Fruit fly (Drosophila melanogaster) whole organism, embryonic: ENCODE data around the gene Obp19c.

Experiments
- Adf1 ChIP-seq: fragments of 200-800 bp; sonication (Bioruptor generic); IDR thresholded peaks from 2 replicates; pipeline ENCODE4 v1.3.6; 2022; ENCODE audit warnings: missing biosample characterization, missing genetic modification characterization
- Antp ChIP-seq: fragments of 200-800 bp; sonication (Bioruptor generic); optimal IDR thresholded peaks from 3 replicates; lab custom pipeline; 2016; ENCODE audit warnings: missing biosample characterization, missing genetic modification characterization
- Asciz ChIP-seq: fragments of 200-800 bp; sonication (Bioruptor generic); optimal IDR thresholded peaks from 2 replicates; lab custom pipeline; 2017; ENCODE audit warnings: missing biosample characterization, mild to moderate bottlenecking, missing genetic modification characterization, missing genetic modification reagents
- BEAF-32 ChIP-seq: fragments of 200-800 bp; sonication (Bioruptor generic); optimal IDR thresholded peaks from 3 replicates; lab custom pipeline; 2017; ENCODE audit warnings: missing biosample characterization, missing genetic modification characterization, mild to moderate bottlenecking, moderate library complexity, missing genetic modification reagents
- C15 ChIP-seq: fragments of 200-800 bp; sonication (Bioruptor generic); IDR thresholded peaks from 3 replicates; pipeline ENCODE4 v1.3.6; 2022; ENCODE audit warnings: missing biosample characterization, missing genetic modification characterization
- CG10147 ChIP-seq: fragments of 200-800 bp; sonication (Bioruptor generic); optimal IDR thresholded peaks from 2 replicates; lab custom pipeline; 2019; ENCODE audit warnings: missing biosample characterization, mild to moderate bottlenecking, missing genetic modification characterization, moderate library complexity
- CG10321 ChIP-seq: fragments of 200-800 bp; sonication (Bioruptor generic); IDR thresholded peaks from 2 replicates; pipeline ENCODE4 v1.3.6; 2022; ENCODE audit warnings: missing biosample characterization, missing genetic modification characterization
- CG11093 ChIP-seq: fragments of 200-800 bp; sonication (Bioruptor generic); IDR thresholded peaks from 3 replicates; pipeline ENCODE4 v1.3.6; 2022; ENCODE audit warnings: missing biosample characterization, missing genetic modification characterization
- CG11504 ChIP-seq: fragments of 200-800 bp; sonication (Bioruptor generic); optimal IDR thresholded peaks from 3 replicates; lab custom pipeline; 2019; ENCODE audit warnings: missing biosample characterization, mild to moderate bottlenecking, missing genetic modification characterization, moderate library complexity
- CG11560 ChIP-seq: fragments of 200-800 bp; sonication (Bioruptor generic); IDR thresholded peaks from 3 replicates; pipeline ENCODE4 v1.3.6; 2022; ENCODE audit warnings: missing biosample characterization, missing genetic modification characterization
- CG12071 ChIP-seq: fragments of 200-800 bp; sonication (Bioruptor generic); optimal IDR thresholded peaks from 3 replicates; lab custom pipeline; 2018; ENCODE audit warnings: missing biosample characterization, mild to moderate bottlenecking, missing genetic modification characterization
- CG13296 ChIP-seq: fragments of 200-800 bp; sonication (Bioruptor generic); optimal IDR thresholded peaks from 3 replicates; lab custom pipeline; 2018; ENCODE audit warnings: missing biosample characterization, mild to moderate bottlenecking, missing genetic modification characterization
- CG15269 ChIP-seq: fragments of 200-800 bp; sonication (Bioruptor generic); optimal IDR thresholded peaks from 2 replicates; lab custom pipeline; 2018; ENCODE audit warnings: missing biosample characterization, mild to moderate bottlenecking, missing genetic modification characterization, moderate library complexity
- CG15514 ChIP-seq: fragments of 200-800 bp; sonication (Bioruptor generic); optimal IDR thresholded peaks from 3 replicates; lab custom pipeline; 2017; ENCODE audit warnings: missing biosample characterization, missing genetic modification characterization, mild to moderate bottlenecking, moderate library complexity, missing genetic modification reagents
- CG1603 ChIP-seq: fragments of 200-800 bp; sonication (Bioruptor generic); optimal IDR thresholded peaks from 2 replicates; lab custom pipeline; 2019; ENCODE audit warnings: missing biosample characterization, mild to moderate bottlenecking, missing genetic modification characterization, moderate library complexity
- CG30403 ChIP-seq: fragments of 200-800 bp; sonication (Bioruptor generic); optimal IDR thresholded peaks from 3 replicates; lab custom pipeline; 2016; ENCODE audit warnings: missing biosample characterization, missing genetic modification characterization
- CG32772 ChIP-seq: fragments of 200-800 bp; sonication (Bioruptor generic); IDR thresholded peaks from 2 replicates; pipeline ENCODE4 v1.3.6; 2022; ENCODE audit warnings: missing biosample characterization, missing genetic modification characterization
- CG6272 ChIP-seq: fragments of 200-800 bp; sonication (Bioruptor generic); IDR thresholded peaks from 2 replicates; pipeline ENCODE4 v1.3.6; 2022; ENCODE audit warnings: missing biosample characterization, missing genetic modification characterization
- CG7839 ChIP-seq: fragments of 200-800 bp; sonication (Bioruptor generic); optimal IDR thresholded peaks from 3 replicates; lab custom pipeline; 2018; ENCODE audit warnings: missing biosample characterization, mild to moderate bottlenecking, missing genetic modification characterization, moderate library complexity
- CG9727 ChIP-seq: fragments of 200-800 bp; sonication (Bioruptor generic); optimal IDR thresholded peaks from 3 replicates; lab custom pipeline; 2017; ENCODE audit warnings: missing biosample characterization, mild to moderate bottlenecking, missing genetic modification characterization
- CG9817 ChIP-seq: fragments of 200-800 bp; sonication (Bioruptor generic); optimal IDR thresholded peaks from 2 replicates; lab custom pipeline; 2018; ENCODE audit warnings: missing biosample characterization, mild to moderate bottlenecking, missing genetic modification characterization, moderate library complexity
- CoRest ChIP-seq: fragments of 200-800 bp; sonication (Bioruptor generic); optimal IDR thresholded peaks from 3 replicates; lab custom pipeline; 2018; ENCODE audit warnings: missing biosample characterization, mild to moderate bottlenecking, missing genetic modification characterization, moderate library complexity
- D19A ChIP-seq: fragments of 200-800 bp; optimal IDR thresholded peaks from 3 replicates; lab custom pipeline; 2019; ENCODE audit warnings: missing biosample characterization, mild to moderate bottlenecking, missing genetic modification characterization, moderate library complexity
- Dip2 ChIP-seq: fragments of 200-800 bp; sonication (Bioruptor generic); IDR thresholded peaks from 2 replicates; pipeline ENCODE4 v1.3.6; 2022; ENCODE audit warnings: missing biosample characterization, missing genetic modification characterization
- Doc2 ChIP-seq: fragments of 200-800 bp; sonication (Bioruptor generic); IDR thresholded peaks from 2 replicates; pipeline ENCODE4 v1.3.6; 2022; ENCODE audit warnings: missing biosample characterization, missing genetic modification characterization
- Fer3 ChIP-seq: fragments of 200-800 bp; sonication (Bioruptor generic); optimal IDR thresholded peaks from 2 replicates; lab custom pipeline; 2018; ENCODE audit warnings: missing biosample characterization, mild to moderate bottlenecking, missing genetic modification characterization, moderate library complexity
- H15 ChIP-seq: fragments of 200-800 bp; sonication (Bioruptor generic); IDR thresholded peaks from 3 replicates; pipeline ENCODE4 v1.3.6; 2022; ENCODE audit warnings: missing biosample characterization, missing genetic modification characterization
- HLH54F ChIP-seq: fragments of 200-800 bp; sonication (Bioruptor generic); optimal IDR thresholded peaks from 3 replicates; lab custom pipeline; 2016; ENCODE audit warnings: missing biosample characterization, missing genetic modification characterization
- Hand ChIP-seq: fragments of 200-800 bp; sonication (Bioruptor generic); optimal IDR thresholded peaks from 2 replicates; lab custom pipeline; 2017; ENCODE audit warnings: mild to moderate bottlenecking, missing biosample characterization, missing genetic modification reagents, missing genetic modification characterization
- Hsf ChIP-seq: fragments of 200-800 bp; sonication (Bioruptor generic); optimal IDR thresholded peaks from 3 replicates; lab custom pipeline; 2016; ENCODE audit warnings: missing biosample characterization, missing genetic modification characterization
- Pdp1 ChIP-seq, 2 experiments: fragments of 200-800 bp; sonication (Bioruptor generic); optimal IDR thresholded peaks; 3 replicates each; lab custom pipeline; 2016; ENCODE audit warnings: missing biosample characterization in 2 of 2, missing genetic modification characterization in 2 of 2, mild to moderate bottlenecking in 1 of 2, moderate library complexity in 1 of 2
- Ptx1 ChIP-seq: fragments of 200-800 bp; sonication (Bioruptor generic); IDR thresholded peaks from 2 replicates; pipeline ENCODE4 v1.3.6; 2022; ENCODE audit warnings: missing biosample characterization, missing genetic modification characterization
- chinmo ChIP-seq: fragments of 200-800 bp; sonication (Bioruptor generic); IDR thresholded peaks from 4 replicates; pipeline ENCODE4 v1.3.6; 2022; ENCODE audit warnings: missing biosample characterization, missing genetic modification characterization; ENCODE audit not compliant: partially characterized antibody
- ci ChIP-seq: fragments of 200-800 bp; sonication (Bioruptor generic); IDR thresholded peaks from 3 replicates; pipeline ENCODE4 v1.3.6; 2022; ENCODE audit warnings: missing biosample characterization, missing genetic modification characterization
- dati ChIP-seq: fragments of 200-800 bp; sonication (Bioruptor generic); IDR thresholded peaks from 2 replicates; pipeline ENCODE4 v1.3.6; 2022; ENCODE audit warnings: missing biosample characterization, missing genetic modification characterization
- en ChIP-seq: fragments of 200-800 bp; sonication (Bioruptor generic); optimal IDR thresholded peaks from 2 replicates; lab custom pipeline; 2016; ENCODE audit warnings: missing biosample characterization, missing genetic modification characterization
- fru ChIP-seq: fragments of >200 bp; optimal IDR thresholded peaks from 2 replicates; lab custom pipeline; 2017
- gem ChIP-seq: fragments of 200-800 bp; sonication (Bioruptor generic); optimal IDR thresholded peaks from 2 replicates; lab custom pipeline; 2019; ENCODE audit warnings: missing biosample characterization, mild to moderate bottlenecking, missing genetic modification characterization, moderate library complexity
- gro ChIP-seq: fragments of 200-800 bp; sonication (Bioruptor generic); optimal IDR thresholded peaks from 2 replicates; lab custom pipeline; 2016; ENCODE audit warnings: missing biosample characterization, missing genetic modification characterization
- lola ChIP-seq, 3 experiments: fragments of >200 bp in 2 of 3; fragments of 200-800 bp in 1 of 3; sonication (Bioruptor generic) in 1 of 3; optimal IDR thresholded peaks; 2 replicates each; lab custom pipeline; 2017 to 2019; ENCODE audit warnings: missing biosample characterization in 3 of 3, missing genetic modification characterization in 3 of 3, mild to moderate bottlenecking in 1 of 3, moderate library complexity in 1 of 3
- mam ChIP-seq: fragments of 200-800 bp; sonication (Bioruptor generic); optimal IDR thresholded peaks from 3 replicates; lab custom pipeline; 2016; ENCODE audit warnings: missing biosample characterization, missing genetic modification characterization
- pum ChIP-seq: fragments of 200-800 bp; sonication (Bioruptor generic); optimal IDR thresholded peaks from 2 replicates; lab custom pipeline; 2016; ENCODE audit warnings: missing biosample characterization, missing genetic modification characterization
- ro ChIP-seq: fragments of 200-800 bp; sonication (Bioruptor generic); IDR thresholded peaks from 2 replicates; pipeline ENCODE4 v1.3.6; 2022; ENCODE audit warnings: missing biosample characterization, missing genetic modification characterization
- schlank ChIP-seq: fragments of 200-800 bp; sonication (Bioruptor generic); optimal IDR thresholded peaks from 2 replicates; lab custom pipeline; 2018; ENCODE audit warnings: missing biosample characterization, mild to moderate bottlenecking, missing genetic modification characterization
- slbo ChIP-seq: fragments of 200-800 bp; sonication (Bioruptor generic); IDR thresholded peaks from 2 replicates; pipeline ENCODE4 v1.3.6; 2022; ENCODE audit warnings: missing biosample characterization, missing genetic modification characterization
- stc ChIP-seq: fragments of 200-800 bp; sonication (Bioruptor generic); IDR thresholded peaks from 2 replicates; pipeline ENCODE4 v1.3.6; 2022; ENCODE audit warnings: missing biosample characterization, missing genetic modification characterization
- trem ChIP-seq: fragments of 200-800 bp; optimal IDR thresholded peaks from 3 replicates; lab custom pipeline; 2019; ENCODE audit warnings: missing biosample characterization, mild to moderate bottlenecking, missing genetic modification characterization, moderate library complexity
- trh ChIP-seq: fragments of 200-800 bp; sonication (Bioruptor generic); optimal IDR thresholded peaks from 2 replicates; lab custom pipeline; 2016; ENCODE audit warnings: missing biosample characterization, missing genetic modification characterization
- ttk ChIP-seq: fragments of 200-800 bp; sonication (Bioruptor generic); IDR thresholded peaks from 2 replicates; pipeline ENCODE4 v2.1.2; 2022; ENCODE audit warnings: missing biosample characterization, missing genetic modification characterization
- zen2 ChIP-seq: fragments of 200-800 bp; sonication (Bioruptor generic); IDR thresholded peaks from 3 replicates; pipeline ENCODE4 v1.3.6; 2022; ENCODE audit warnings: missing biosample characterization, missing genetic modification characterization; ENCODE audit not compliant: partially characterized antibody

Obp19c gene

dm6 chrX:20436866-20437265, 18.1 kb upstream of the Obp19c start (continued):
- TF ChIP-seq Doc2, result no peak
- no peak for TF ChIP-seq CG12071 (GFP tag; lab: Kevin White, UChicago)
- TF ChIP-seq mam, result no peak
- no peak for TF ChIP-seq ttk
- no peak for TF ChIP-seq dati
- TF ChIP-seq CG7839 (tag; lab: Kevin White, UChicago), result no peak
- TF ChIP-seq chinmo (GFP tag; lab: Robert Waterston, UW), result 0 out of 4 replicates have a peak, but pooled peaks have one; percentile 40
- peak; percentile 61 for TF ChIP-seq Adf1 (GFP tag; lab: Robert Waterston, UW)

DNA sequence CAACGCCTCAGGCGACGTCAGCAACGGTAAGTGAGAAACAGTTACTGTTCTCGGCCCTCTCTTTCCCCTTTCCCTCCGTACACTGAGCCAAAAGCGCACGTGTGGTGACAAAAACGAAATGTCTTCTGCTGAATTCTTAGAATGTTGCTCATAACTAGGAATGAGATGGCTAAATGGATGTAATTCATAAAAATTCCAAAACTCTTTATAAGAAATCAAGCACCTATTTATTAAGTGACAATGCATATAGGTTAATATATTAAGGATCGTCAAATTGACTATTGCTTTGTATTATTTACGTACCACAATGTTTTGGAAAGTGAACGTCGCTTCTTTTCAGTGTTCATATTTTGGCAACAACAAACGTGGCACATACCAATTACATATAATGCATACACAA, 15.8 kb upstream of the Obp19c start:
- TF ChIP-seq trem (tag; lab: Kevin White, UChicago), result no peak
- no peak for TF ChIP-seq en (GFP tag; lab: Kevin White, UChicago)
- TF ChIP-seq BEAF-32 (GFP tag; lab: Kevin White, UChicago), result no peak
- TF ChIP-seq CG11560, result 0 out of 3 replicates have a peak, but pooled peaks have one; percentile 32
- TF ChIP-seq ci (GFP tag; lab: Robert Waterston, UW), result 0 out of 3 replicates have a peak, but pooled peaks have one; percentile 15
- peak; percentile 40 for TF ChIP-seq CG9817 (tag; lab: Kevin White, UChicago)
- no peak for TF ChIP-seq D19A (tag; lab: Kevin White, UChicago)
- peak; percentile 24 for TF ChIP-seq Hand (GFP tag; lab: Kevin White, UChicago)
- no peak for TF ChIP-seq fru
- no peak for TF ChIP-seq CG32772
- peak; percentile 22 for TF ChIP-seq CG30403 (GFP tag; lab: Kevin White, UChicago)
- no peak for TF ChIP-seq Asciz (GFP tag; lab: Kevin White, UChicago)
- no peak for TF ChIP-seq CG1603 (tag; lab: Kevin White, UChicago)
- peak; percentile 62 for TF ChIP-seq CG11504
- no peak for TF ChIP-seq C15 (GFP tag; lab: Robert Waterston, UW)
- peak; percentile 5 for TF ChIP-seq schlank (tag; lab: Kevin White, UChicago)
- TF ChIP-seq HLH54F (GFP tag; lab: Kevin White, UChicago), result peak; percentile 26
- no peak for TF ChIP-seq CG10321
- no peak for TF ChIP-seq CG6272 (GFP tag; lab: Robert Waterston, UW)
- peak; percentile 45 for TF ChIP-seq CG13296 (GFP tag; lab: Kevin White, UChicago)
- no peak for TF ChIP-seq zen2 (GFP tag; lab: Robert Waterston, UW)
- no peak for TF ChIP-seq lola (GFP tag; optimal IDR thresholded peaks at IDR 0.05; lab: Kevin White, UChicago)
- TF ChIP-seq CG10147 (GFP tag; lab: Kevin White, UChicago), result peak; percentile 17
- TF ChIP-seq Dip2 (GFP tag; lab: Robert Waterston, UW), result no peak
- peak; percentile 11 for TF ChIP-seq pum (GFP tag; lab: Kevin White, UChicago)
- peak; percentile 42 for TF ChIP-seq gem
- no peak for TF ChIP-seq Pdp1 (GFP tag; optimal IDR thresholded peaks at IDR 0.05; lab: Kevin White, UChicago)
- no peak for TF ChIP-seq trh (GFP tag; lab: Kevin White, UChicago)
- peak; percentile 5 for TF ChIP-seq gro (GFP tag; lab: Kevin White, UChicago)
- no peak for TF ChIP-seq ro (GFP tag; lab: Robert Waterston, UW)
- TF ChIP-seq Adf1 (GFP tag; lab: Robert Waterston, UW), result no peak
- TF ChIP-seq Antp, result peak; percentile 23
- no peak for TF ChIP-seq CG11093
- peak; percentile 45 for TF ChIP-seq CG15269
- peak; percentile 36; the same call in 1 of the 2 replicates for TF ChIP-seq Ptx1 (GFP tag; lab: Robert Waterston, UW)
- TF ChIP-seq H15 (GFP tag; lab: Robert Waterston, UW), result no peak
- no peak for TF ChIP-seq CG15514 (GFP tag; lab: Kevin White, UChicago)
- no peak for TF ChIP-seq stc (GFP tag; lab: Robert Waterston, UW)
- peak; percentile 6 for TF ChIP-seq Hsf (GFP tag; lab: Kevin White, UChicago)
- peak; percentile 22 for TF ChIP-seq Fer3 (tag; lab: Kevin White, UChicago)
- peak; percentile 20 for TF ChIP-seq CG9727
- TF ChIP-seq CoRest (tag; lab: Kevin White, UChicago), result peak; percentile 33
- TF ChIP-seq slbo (GFP tag; lab: Robert Waterston, UW), result peak; percentile 66
